Fruit fly (Drosophila melanogaster): ENCODE measurements around the gene IFT43.

- no peak for TF ChIP-seq CTCF (optimal IDR thresholded peaks at IDR 0.05)
- TF ChIP-seq CG8478 (optimal IDR thresholded peaks at IDR 0.05) = no peak
These were observed 16.5 kb downstream of the IFT43 start for dm6 chr2L:12678286-12678685.

Measured in S2 (cell line).